Fruit fly (Drosophila melanogaster): ENCODE results near the gene CG3345.
A peak's percentile ranks its signal among the peaks of the same experiment; 100 is the strongest.

The CG3345 gene

dm6 chr2L:309177-309576 is 40.3 kb downstream of the CG3345 start (continued):
- TF ChIP-seq HLH3B (GFP tag; IDR thresholded peaks at IDR 0.05), result no peak

dm6 chr2L:309812-310431 is 41.0 kb downstream of the CG3345 start:
- TF ChIP-seq lov (optimal IDR thresholded peaks at IDR 0.05), result no peak
- TF ChIP-seq lov (GFP tag; IDR thresholded peaks at IDR 0.05), result no peak
- TF ChIP-seq Deaf1 (tag; optimal IDR thresholded peaks at IDR 0.05), result peak; percentile 86
- peak; percentile 68 for TF ChIP-seq CG12769 (tag; optimal IDR thresholded peaks at IDR 0.05)
- no peak for TF ChIP-seq Xbp1 (GFP tag; optimal IDR thresholded peaks at IDR 0.05)
- no peak for TF ChIP-seq gcm (GFP tag; optimal IDR thresholded peaks at IDR 0.05)
- 0 out of 2 replicates have a peak, but pooled peaks have one; percentile 22 for TF ChIP-seq CG16779 (GFP tag; IDR thresholded peaks at IDR 0.05)
- no peak for TF ChIP-seq CG9876 (GFP tag; optimal IDR thresholded peaks at IDR 0.05)
- TF ChIP-seq CG18599 (GFP tag; optimal IDR thresholded peaks at IDR 0.05), result peak; percentile 35
- TF ChIP-seq Ada2b (GFP tag; IDR thresholded peaks at IDR 0.05), result no peak
- TF ChIP-seq Fer1 (GFP tag; optimal IDR thresholded peaks at IDR 0.05), result peak; percentile 10
- TF ChIP-seq ci (GFP tag; IDR thresholded peaks at IDR 0.05), result peak; percentile 61; the same call in 2 of the 3 replicates
- TF ChIP-seq CG3847 (GFP tag; IDR thresholded peaks at IDR 0.05), result no peak
- no peak for TF ChIP-seq CG5953 (GFP tag; IDR thresholded peaks at IDR 0.05)
- peak; percentile 71 for TF ChIP-seq Jarid2 (GFP tag; optimal IDR thresholded peaks at IDR 0.05)
- TF ChIP-seq sug (tag; optimal IDR thresholded peaks at IDR 0.05), result peak; percentile 80
- 0 out of 2 replicates have a peak, but pooled peaks have one; percentile 26 for TF ChIP-seq Bgb (GFP tag; IDR thresholded peaks at IDR 0.05; ENCODE audit: partially characterized antibody)
- TF ChIP-seq pan (optimal IDR thresholded peaks at IDR 0.05), result no peak
- no peak for TF ChIP-seq pan (GFP tag; optimal IDR thresholded peaks at IDR 0.05 in 1 of 2, IDR thresholded peaks at IDR 0.05 in 1 of 2)
- TF ChIP-seq Hr51 (GFP tag; optimal IDR thresholded peaks at IDR 0.05), result no peak
- no peak for TF ChIP-seq wek (GFP tag; optimal IDR thresholded peaks at IDR 0.05)
- no peak for TF ChIP-seq fu2 (GFP tag; optimal IDR thresholded peaks at IDR 0.05)
- no peak for TF ChIP-seq CG2678 (tag; optimal IDR thresholded peaks at IDR 0.05)
- no peak for TF ChIP-seq bcd (GFP tag; optimal IDR thresholded peaks at IDR 0.05)
- no peak for TF ChIP-seq CG10979 (tag; optimal IDR thresholded peaks at IDR 0.05)
- TF ChIP-seq CG7271 (tag; optimal IDR thresholded peaks at IDR 0.05), result no peak
- TF ChIP-seq CG5180 (GFP tag; optimal IDR thresholded peaks at IDR 0.05), result no peak
- TF ChIP-seq CG17385 (GFP tag; optimal IDR thresholded peaks at IDR 0.05), result no peak
- peak; percentile 61 for TF ChIP-seq abd-A (tag; optimal IDR thresholded peaks at IDR 0.05)
- TF ChIP-seq Pdp1 (GFP tag; optimal IDR thresholded peaks at IDR 0.05), result no peak
- TF ChIP-seq ftz-f1 (GFP tag; optimal IDR thresholded peaks at IDR 0.05), result no peak
- TF ChIP-seq Dll (GFP tag; IDR thresholded peaks at IDR 0.05; ENCODE audit: partially characterized antibody), result no peak
- no peak for TF ChIP-seq Bdp1 (GFP tag; optimal IDR thresholded peaks at IDR 0.05)
- peak; percentile 60; the same call in 2 of the 3 replicates for TF ChIP-seq CG34224 (GFP tag; IDR thresholded peaks at IDR 0.05; ENCODE audit: partially characterized antibody)
- peak; percentile 64; the same call in 1 of the 4 replicates for TF ChIP-seq chinmo (GFP tag; IDR thresholded peaks at IDR 0.05; ENCODE audit: partially characterized antibody)
- TF ChIP-seq Rfx (GFP tag; IDR thresholded peaks at IDR 0.05), result no peak
- TF ChIP-seq Dbx (GFP tag; IDR thresholded peaks at IDR 0.05), result 0 out of 3 replicates have a peak, but pooled peaks have one; percentile 37
- TF ChIP-seq so (GFP tag; IDR thresholded peaks at IDR 0.05), result peak; percentile 18; the same call in 1 of the 3 replicates
- no peak for TF ChIP-seq toy (GFP tag; IDR thresholded peaks at IDR 0.05)
- TF ChIP-seq odd (GFP tag; optimal IDR thresholded peaks at IDR 0.05), result no peak
- TF ChIP-seq Adf1 (GFP tag; IDR thresholded peaks at IDR 0.05), result peak; percentile 23; the same call in 1 of the 2 replicates
- TF ChIP-seq psq (GFP tag; optimal IDR thresholded peaks at IDR 0.05), result no peak
- no peak for TF ChIP-seq ERR (GFP tag; optimal IDR thresholded peaks at IDR 0.05)
- no peak for TF ChIP-seq C15 (GFP tag; IDR thresholded peaks at IDR 0.05)
- no peak for TF ChIP-seq YL-1 (GFP tag; optimal IDR thresholded peaks at IDR 0.05)
- TF ChIP-seq Hmr (GFP tag; optimal IDR thresholded peaks at IDR 0.05), result peak; percentile 11
- no peak for TF ChIP-seq CG12104 (GFP tag; optimal IDR thresholded peaks at IDR 0.05)
